Worm (Caenorhabditis elegans) whole organism, early embryonic: ENCODE results near the gene K08D8.5.

Source experiments
- ama-1 ChIP-seq: fragments of 150-350 bp; optimal IDR thresholded peaks from 2 replicates; lab custom pipeline; 2014
- ceh-36 ChIP-seq: sonication (generic microtip); optimal IDR thresholded peaks from 2 replicates; lab custom pipeline; 2016; ENCODE audit warnings: missing genetic modification characterization, inconsistent platforms, missing compliant biosample characterization
- hmg-4 ChIP-seq: fragments of 200-800 bp; sonication (Bioruptor generic); optimal IDR thresholded peaks from 2 replicates; lab custom pipeline; 2018; ENCODE audit warnings: mild to moderate bottlenecking, missing genetic modification characterization, missing compliant biosample characterization

DNA sequence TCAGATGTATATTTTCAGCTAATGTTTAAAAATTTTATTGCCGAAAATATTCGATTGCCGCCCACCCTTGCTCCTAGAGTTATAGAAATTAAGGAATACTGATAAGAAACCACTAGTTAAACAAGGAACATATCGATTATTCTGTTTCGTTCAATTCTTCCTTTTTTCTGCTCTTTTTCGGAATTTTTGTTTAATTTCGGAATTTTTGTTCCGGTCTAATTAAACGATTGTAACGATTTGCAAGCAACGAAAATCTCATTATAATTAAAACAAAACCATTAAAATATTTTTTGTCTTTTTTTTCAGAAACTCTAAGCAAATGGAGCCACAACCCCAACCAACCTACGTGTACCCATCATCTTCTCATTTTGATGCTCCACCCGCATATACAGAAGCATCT lies 19.7 kb downstream of the K08D8.5 start, which contains the start of gene K08D8.1:
- TF ChIP-seq ama-1 (lab: Kevin White, UChicago) (no peak), hmg-4 (GFP tag; lab: Kevin White, UChicago) (no peak), ceh-36 (tag; lab: Kevin White, UChicago) (no peak)
